Fruit fly (Drosophila melanogaster) whole organism, embryonic: ENCODE results near the gene CG10019.

Experiments used
- ATbp ChIP-seq: fragments of 200-800 bp; sonication (Bioruptor generic); optimal IDR thresholded peaks from 2 replicates; lab custom pipeline; 2017; ENCODE audit warnings: missing biosample characterization, mild to moderate bottlenecking, missing genetic modification characterization, missing genetic modification reagents
- B-H1 ChIP-seq: fragments of 200-800 bp; sonication (Bioruptor generic); IDR thresholded peaks from 3 replicates; pipeline ENCODE4 v1.3.6; 2022; ENCODE audit warnings: missing biosample characterization, missing genetic modification characterization
- BEAF-32 ChIP-seq: fragments of 200-800 bp; sonication (Bioruptor generic); optimal IDR thresholded peaks from 3 replicates; lab custom pipeline; 2017; ENCODE audit warnings: missing biosample characterization, missing genetic modification characterization, mild to moderate bottlenecking, moderate library complexity, missing genetic modification reagents
- Bgb ChIP-seq: fragments of 200-800 bp; sonication (Bioruptor generic); IDR thresholded peaks from 2 replicates; pipeline ENCODE4 v1.3.6; 2022; ENCODE audit warnings: missing biosample characterization, missing genetic modification characterization; ENCODE audit not compliant: partially characterized antibody
- CG10267 ChIP-seq: fragments of 200-800 bp; sonication (Bioruptor generic); optimal IDR thresholded peaks from 2 replicates; lab custom pipeline; 2018; ENCODE audit warnings: missing biosample characterization, mild to moderate bottlenecking, missing genetic modification characterization, moderate library complexity
- CG10979 ChIP-seq: fragments of 200-800 bp; sonication (Bioruptor generic); optimal IDR thresholded peaks from 2 replicates; lab custom pipeline; 2018; ENCODE audit warnings: missing biosample characterization, mild to moderate bottlenecking, missing genetic modification characterization, moderate library complexity
- CG11456 ChIP-seq: fragments of 200-800 bp; sonication (Bioruptor generic); IDR thresholded peaks from 3 replicates; pipeline ENCODE4 v1.3.6; 2022; ENCODE audit warnings: missing biosample characterization, missing genetic modification characterization
- CG11560 ChIP-seq: fragments of 200-800 bp; sonication (Bioruptor generic); IDR thresholded peaks from 3 replicates; pipeline ENCODE4 v1.3.6; 2022; ENCODE audit warnings: missing biosample characterization, missing genetic modification characterization
- CG11695 ChIP-seq: fragments of 200-800 bp; sonication (Bioruptor generic); IDR thresholded peaks from 3 replicates; pipeline ENCODE4 v1.3.6; 2022; ENCODE audit warnings: missing biosample characterization, missing genetic modification characterization
- CG14441 ChIP-seq: fragments of 200-800 bp; sonication (Bioruptor generic); IDR thresholded peaks from 2 replicates; pipeline ENCODE4 v1.3.6; 2022; ENCODE audit warnings: missing biosample characterization, missing genetic modification characterization
- CG15479 ChIP-seq: fragments of 200-800 bp; sonication (Bioruptor generic); optimal IDR thresholded peaks from 3 replicates; lab custom pipeline; 2019; ENCODE audit warnings: missing biosample characterization, mild to moderate bottlenecking, missing genetic modification characterization, moderate library complexity
- CG15601 ChIP-seq: fragments of 200-800 bp; sonication (Bioruptor generic); optimal IDR thresholded peaks from 3 replicates; lab custom pipeline; 2019; ENCODE audit warnings: missing biosample characterization, mild to moderate bottlenecking, missing genetic modification characterization, moderate library complexity
- CG1832 ChIP-seq: fragments of 200-800 bp; sonication (Bioruptor generic); optimal IDR thresholded peaks from 2 replicates; lab custom pipeline; 2017; ENCODE audit warnings: missing biosample characterization, mild to moderate bottlenecking, missing genetic modification characterization, inconsistent platforms
- CG18599 ChIP-seq: fragments of 200-800 bp; sonication (Bioruptor generic); optimal IDR thresholded peaks from 3 replicates; lab custom pipeline; 2017; ENCODE audit warnings: missing biosample characterization, missing genetic modification characterization, mild to moderate bottlenecking, moderate library complexity, missing genetic modification reagents
- CG2712 ChIP-seq: fragments of 200-800 bp; optimal IDR thresholded peaks from 3 replicates; lab custom pipeline; 2019; ENCODE audit warnings: missing biosample characterization, mild to moderate bottlenecking, missing genetic modification characterization, moderate library complexity
- CG3995 ChIP-seq: fragments of 200-800 bp; sonication (Bioruptor generic); optimal IDR thresholded peaks from 3 replicates; lab custom pipeline; 2016; ENCODE audit warnings: missing biosample characterization, missing genetic modification characterization
- CG43689 ChIP-seq: fragments of 200-800 bp; sonication (Bioruptor generic); IDR thresholded peaks from 2 replicates; pipeline ENCODE4 v1.3.6; 2022; ENCODE audit warnings: missing biosample characterization, missing genetic modification characterization
- CG4424 ChIP-seq: fragments of 200-800 bp; sonication (Bioruptor generic); optimal IDR thresholded peaks from 3 replicates; lab custom pipeline; 2016; ENCODE audit warnings: missing biosample characterization, missing genetic modification characterization
- CG7372 ChIP-seq: fragments of 200-800 bp; sonication (Bioruptor generic); IDR thresholded peaks from 2 replicates; pipeline ENCODE4 v1.3.6; 2022; ENCODE audit warnings: missing biosample characterization, missing genetic modification characterization
- CG7786 ChIP-seq: fragments of 200-800 bp; sonication (Bioruptor generic); optimal IDR thresholded peaks from 2 replicates; lab custom pipeline; 2016; ENCODE audit warnings: missing biosample characterization, missing genetic modification characterization
- CG8089 ChIP-seq: fragments of 200-800 bp; sonication (Bioruptor generic); optimal IDR thresholded peaks from 3 replicates; lab custom pipeline; 2016; ENCODE audit warnings: missing biosample characterization, missing genetic modification characterization
- CG8388 ChIP-seq: fragments of 200-800 bp; sonication (Bioruptor generic); optimal IDR thresholded peaks from 2 replicates; lab custom pipeline; 2019; ENCODE audit warnings: missing biosample characterization, mild to moderate bottlenecking, missing genetic modification characterization, moderate library complexity
- CTCF ChIP-seq: fragments of 200-800 bp; sonication (Bioruptor generic); optimal IDR thresholded peaks from 2 replicates; lab custom pipeline; 2017; ENCODE audit warnings: missing biosample characterization, mild to moderate bottlenecking, missing genetic modification characterization, moderate library complexity
- D19A ChIP-seq: fragments of 200-800 bp; optimal IDR thresholded peaks from 3 replicates; lab custom pipeline; 2019; ENCODE audit warnings: missing biosample characterization, mild to moderate bottlenecking, missing genetic modification characterization, moderate library complexity
- HLH4C ChIP-seq: fragments of 200-800 bp; sonication (Bioruptor generic); IDR thresholded peaks from 3 replicates; pipeline ENCODE4 v1.3.6; 2022; ENCODE audit warnings: missing biosample characterization, missing genetic modification characterization; ENCODE audit not compliant: partially characterized antibody
- Lim3 ChIP-seq: fragments of 200-800 bp; sonication (Bioruptor generic); IDR thresholded peaks from 2 replicates; pipeline ENCODE4 v1.3.6; 2022; ENCODE audit warnings: missing biosample characterization, missing genetic modification characterization
- MTF-1 ChIP-seq: fragments of 200-800 bp; sonication (Bioruptor generic); optimal IDR thresholded peaks from 2 replicates; lab custom pipeline; 2018; ENCODE audit warnings: missing biosample characterization, mild to moderate bottlenecking, missing genetic modification characterization, borderline replicate concordance
- Max ChIP-seq: fragments of 200-800 bp; sonication (Bioruptor generic); optimal IDR thresholded peaks from 2 replicates; lab custom pipeline; 2016; ENCODE audit warnings: missing biosample characterization, mild to moderate bottlenecking, missing genetic modification characterization
- NC2α ChIP-seq: fragments of 200-800 bp; sonication (Bioruptor generic); optimal IDR thresholded peaks from 2 replicates; lab custom pipeline; 2016; ENCODE audit warnings: missing biosample characterization, missing genetic modification characterization
- Scr ChIP-seq: fragments of 200-800 bp; sonication (Bioruptor generic); IDR thresholded peaks from 2 replicates; pipeline ENCODE4 v1.3.6; 2022; ENCODE audit warnings: missing biosample characterization, missing genetic modification characterization; ENCODE audit not compliant: partially characterized antibody
- Sox102F ChIP-seq: fragments of 200-800 bp; sonication (Bioruptor generic); optimal IDR thresholded peaks from 2 replicates; lab custom pipeline; 2018; ENCODE audit warnings: missing biosample characterization, mild to moderate bottlenecking, missing genetic modification characterization, moderate library complexity
- Ssrp ChIP-seq: fragments of 200-800 bp; sonication (Bioruptor generic); optimal IDR thresholded peaks from 2 replicates; lab custom pipeline; 2018; ENCODE audit warnings: missing biosample characterization, mild to moderate bottlenecking, missing genetic modification characterization, moderate library complexity
- YL-1 ChIP-seq: fragments of 200-800 bp; sonication (Bioruptor generic); optimal IDR thresholded peaks from 3 replicates; lab custom pipeline; 2017; ENCODE audit warnings: missing biosample characterization, mild to moderate bottlenecking, missing genetic modification characterization
- ac ChIP-seq: fragments of 200-800 bp; sonication (Bioruptor generic); optimal IDR thresholded peaks from 3 replicates; lab custom pipeline; 2017; ENCODE audit warnings: missing biosample characterization, mild to moderate bottlenecking, missing genetic modification characterization
- crc ChIP-seq: fragments of 200-800 bp; sonication (Bioruptor generic); optimal IDR thresholded peaks from 2 replicates; lab custom pipeline; 2016; ENCODE audit warnings: missing biosample characterization, missing genetic modification characterization
- esg ChIP-seq: fragments of 200-800 bp; sonication (Bioruptor generic); conservative IDR thresholded peaks from 2 replicates; pipeline ENCODE4 v1.3.6; 2022; ENCODE audit warnings: missing biosample characterization, missing genetic modification characterization
- eyg ChIP-seq: fragments of 200-800 bp; sonication (Bioruptor generic); optimal IDR thresholded peaks from 3 replicates; lab custom pipeline; 2016; ENCODE audit warnings: missing biosample characterization, missing genetic modification characterization
- fu2 ChIP-seq: fragments of 200-800 bp; sonication (Bioruptor generic); optimal IDR thresholded peaks from 2 replicates; lab custom pipeline; 2016; ENCODE audit warnings: missing biosample characterization, missing genetic modification characterization
- gsb-n ChIP-seq: fragments of 200-800 bp; sonication (Bioruptor generic); optimal IDR thresholded peaks from 3 replicates; lab custom pipeline; 2018; ENCODE audit warnings: missing biosample characterization, mild to moderate bottlenecking, missing genetic modification characterization
- kay ChIP-seq: fragments of 200-800 bp; sonication (Bioruptor generic); optimal IDR thresholded peaks from 2 replicates; lab custom pipeline; 2016; ENCODE audit warnings: missing biosample characterization, missing genetic modification characterization
- nmo ChIP-seq: fragments of 200-800 bp; sonication (Bioruptor generic); optimal IDR thresholded peaks from 2 replicates; lab custom pipeline; 2018; ENCODE audit warnings: missing biosample characterization, mild to moderate bottlenecking, missing genetic modification characterization, moderate library complexity
- odd ChIP-seq: fragments of 200-800 bp; sonication (Bioruptor generic); optimal IDR thresholded peaks from 2 replicates; lab custom pipeline; 2017; ENCODE audit warnings: missing biosample characterization, mild to moderate bottlenecking, missing genetic modification characterization
- otp ChIP-seq: fragments of 200-800 bp; sonication (Bioruptor generic); IDR thresholded peaks from 3 replicates; pipeline ENCODE4, ENCODE4 v1.3.6; 2022; ENCODE audit warnings: missing biosample characterization, missing genetic modification characterization
- peb ChIP-seq: fragments of 200-800 bp; sonication (Bioruptor generic); IDR thresholded peaks from 2 replicates; pipeline ENCODE4 v1.3.6; 2022; ENCODE audit warnings: missing biosample characterization, missing genetic modification characterization
- pum ChIP-seq: fragments of 200-800 bp; sonication (Bioruptor generic); optimal IDR thresholded peaks from 2 replicates; lab custom pipeline; 2016; ENCODE audit warnings: missing biosample characterization, missing genetic modification characterization
- repo ChIP-seq: fragments of 200-800 bp; sonication (Bioruptor generic); optimal IDR thresholded peaks from 2 replicates; lab custom pipeline; 2016; ENCODE audit warnings: missing biosample characterization, missing genetic modification characterization
- sqz ChIP-seq: fragments of 200-800 bp; sonication (Bioruptor generic); optimal IDR thresholded peaks from 3 replicates; lab custom pipeline; 2018; ENCODE audit warnings: missing biosample characterization, mild to moderate bottlenecking, missing genetic modification characterization
- sug ChIP-seq: fragments of 200-800 bp; optimal IDR thresholded peaks from 2 replicates; lab custom pipeline; 2019; ENCODE audit warnings: missing biosample characterization, mild to moderate bottlenecking, missing genetic modification characterization, moderate library complexity
- tll ChIP-seq, 2 experiments: fragments of 200-800 bp in 1 of 2; fragments of >200 bp in 1 of 2; sonication (Bioruptor generic) in 1 of 2; optimal IDR thresholded peaks; 2 replicates each; lab custom pipeline; 2017 to 2019; ENCODE audit warnings: missing biosample characterization in 2 of 2, missing genetic modification characterization in 2 of 2, mild to moderate bottlenecking in 1 of 2, moderate library complexity in 1 of 2
- twi ChIP-seq: fragments of 200-800 bp; optimal IDR thresholded peaks from 2 replicates; lab custom pipeline; 2019; ENCODE audit warnings: missing biosample characterization, mild to moderate bottlenecking, missing genetic modification characterization, moderate library complexity

The CG10019 gene

DNA sequence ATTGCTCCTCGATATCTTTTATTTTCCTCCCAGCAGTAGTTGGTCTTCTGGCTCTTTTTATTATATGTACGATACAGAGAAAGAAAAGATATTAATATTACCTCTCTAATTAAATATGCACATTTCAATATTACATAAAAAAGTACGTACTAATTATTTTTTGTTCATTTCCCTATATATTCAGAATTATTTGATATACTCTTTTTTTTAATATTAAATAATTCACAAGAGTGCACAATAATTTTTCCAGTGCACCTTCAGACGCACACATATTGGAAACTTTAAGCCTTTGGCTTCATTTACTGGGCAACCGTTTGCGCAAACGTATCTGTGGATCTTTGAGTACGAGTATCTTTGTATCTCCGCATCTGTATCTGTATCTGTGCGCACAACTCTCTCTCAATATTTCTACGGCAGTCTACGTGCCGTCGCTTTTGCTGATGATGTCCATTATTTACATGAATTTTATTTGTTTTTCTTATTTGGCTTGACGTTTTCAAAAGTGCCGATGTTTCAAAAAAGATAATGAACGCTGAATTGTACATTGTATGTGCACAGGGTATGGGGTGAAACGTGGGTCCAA, 46.4 kb downstream of the CG10019 start (continued):
- TF ChIP-seq Bgb (no peak), peb (GFP tag; lab: Robert Waterston, UW) (peak; percentile 71), BEAF-32 (GFP tag; lab: Kevin White, UChicago) (no peak), ac (GFP tag; lab: Kevin White, UChicago) (peak; percentile 71), ATbp (GFP tag; lab: Kevin White, UChicago) (peak; percentile 77), twi (peak; percentile 90), CG11560 (tag; lab: Robert Waterston, UW) (0 out of 3 replicates have a peak, but pooled peaks have one; percentile 63), kay (GFP tag; lab: Kevin White, UChicago) (no peak), CG43689 (GFP tag; lab: Robert Waterston, UW) (peak; percentile 59; the same call in 1 of the 2 replicates), otp (peak; percentile 6; the same call in 2 of the 3 replicates), CG15601 (tag; lab: Kevin White, UChicago) (peak; percentile 90), CG15479 (GFP tag; lab: Kevin White, UChicago) (peak; percentile 88), sug (peak; percentile 70), eyg (GFP tag; lab: Kevin White, UChicago) (no peak), Max (GFP tag; lab: Kevin White, UChicago) (peak; percentile 46), CG4424 (GFP tag; lab: Kevin White, UChicago) (peak; percentile 84), CG8089 (GFP tag; lab: Kevin White, UChicago) (no peak), NC2α (GFP tag; lab: Kevin White, UChicago) (peak; percentile 7), tll (GFP tag; optimal IDR thresholded peaks at IDR 0.05; lab: Kevin White, UChicago) (peak in 1 of 2 experiments; percentile 42), CG2712 (tag; lab: Kevin White, UChicago) (peak; percentile 98), CG10979 (peak; percentile 93), nmo (GFP tag; lab: Kevin White, UChicago) (peak; percentile 95), crc (no peak), CG3995 (GFP tag; lab: Kevin White, UChicago) (no peak), CG7786 (GFP tag; lab: Kevin White, UChicago) (no peak), pum (GFP tag; lab: Kevin White, UChicago) (no peak), esg (peak; percentile 78), CG8388 (GFP tag; lab: Kevin White, UChicago) (peak; percentile 94), CG14441 (no peak; the same call in none of the 2 replicates), gsb-n (tag; lab: Kevin White, UChicago) (peak; percentile 92), D19A (tag; lab: Kevin White, UChicago) (peak; percentile 94), YL-1 (GFP tag; lab: Kevin White, UChicago) (peak; percentile 18), CTCF (GFP tag; lab: Kevin White, UChicago) (no peak), repo (GFP tag; lab: Kevin White, UChicago) (no peak), CG18599 (GFP tag; lab: Kevin White, UChicago) (peak; percentile 82), CG7372 (GFP tag; lab: Robert Waterston, UW) (peak; percentile 53; the same call in 1 of the 2 replicates), Ssrp (tag; lab: Kevin White, UChicago) (peak; percentile 89), CG10267 (tag; lab: Kevin White, UChicago) (peak; percentile 89), fu2 (GFP tag; lab: Kevin White, UChicago) (no peak), CG11695 (GFP tag; lab: Robert Waterston, UW) (peak; percentile 80; the same call in 2 of the 3 replicates), Sox102F (GFP tag; lab: Kevin White, UChicago) (peak; percentile 92), sqz (peak; percentile 89), Scr (no peak), MTF-1 (peak; percentile 23), Lim3 (no peak), B-H1 (peak; percentile 59), CG1832 (no peak), odd (GFP tag; lab: Kevin White, UChicago) (peak; percentile 83), CG11456 (0 out of 3 replicates have a peak, but pooled peaks have one; percentile 59), HLH4C (GFP tag; lab: Robert Waterston, UW) (no peak)
